Fruit fly (Drosophila melanogaster) whole organism, embryonic: ENCODE data around the gene LysD.

Source experiments
- Atf-2 ChIP-seq: fragments of 200-800 bp; sonication (Bioruptor generic); optimal IDR thresholded peaks from 2 replicates; lab custom pipeline; 2016; ENCODE audit warnings: missing biosample characterization, missing genetic modification characterization
- CG10565 ChIP-seq: fragments of 200-800 bp; sonication (Bioruptor generic); optimal IDR thresholded peaks from 3 replicates; lab custom pipeline; 2016; ENCODE audit warnings: missing biosample characterization, mild to moderate bottlenecking, missing genetic modification characterization
- CG15479 ChIP-seq: fragments of 200-800 bp; sonication (Bioruptor generic); optimal IDR thresholded peaks from 3 replicates; lab custom pipeline; 2019; ENCODE audit warnings: missing biosample characterization, mild to moderate bottlenecking, missing genetic modification characterization, moderate library complexity
- CG17802 ChIP-seq: fragments of 200-800 bp; sonication (Bioruptor generic); optimal IDR thresholded peaks from 2 replicates; lab custom pipeline; 2018; ENCODE audit warnings: missing biosample characterization, mild to moderate bottlenecking, missing genetic modification characterization, moderate library complexity
- CG18011 ChIP-seq: fragments of 200-800 bp; sonication (Bioruptor generic); optimal IDR thresholded peaks from 2 replicates; lab custom pipeline; 2017; ENCODE audit warnings: missing biosample characterization, missing genetic modification characterization, mild to moderate bottlenecking, moderate library complexity, missing genotype
- CG18619 ChIP-seq: fragments of 200-800 bp; sonication (Bioruptor generic); optimal IDR thresholded peaks from 3 replicates; lab custom pipeline; 2017; ENCODE audit warnings: missing biosample characterization, mild to moderate bottlenecking, missing genetic modification characterization
- CG31365 ChIP-seq: fragments of 200-800 bp; sonication (Bioruptor generic); optimal IDR thresholded peaks from 2 replicates; lab custom pipeline; 2018; ENCODE audit warnings: missing biosample characterization, mild to moderate bottlenecking, missing genetic modification characterization
- CG32532 ChIP-seq: fragments of 200-800 bp; sonication (Bioruptor generic); IDR thresholded peaks from 2 replicates; pipeline ENCODE4 v1.3.6; 2022; ENCODE audit warnings: missing biosample characterization, missing genetic modification characterization
- CG32772 ChIP-seq: fragments of 200-800 bp; sonication (Bioruptor generic); IDR thresholded peaks from 2 replicates; pipeline ENCODE4 v1.3.6; 2022; ENCODE audit warnings: missing biosample characterization, missing genetic modification characterization
- CG3407 ChIP-seq: fragments of 200-800 bp; sonication (Bioruptor generic); optimal IDR thresholded peaks from 2 replicates; lab custom pipeline; 2018; ENCODE audit warnings: missing biosample characterization, mild to moderate bottlenecking, missing genetic modification characterization
- CG42726 ChIP-seq: fragments of 200-800 bp; sonication (Bioruptor generic); IDR thresholded peaks from 2 replicates; pipeline ENCODE4 v1.3.6; 2022; ENCODE audit warnings: missing biosample characterization, missing genetic modification characterization; ENCODE audit not compliant: partially characterized antibody
- CG43689 ChIP-seq: fragments of 200-800 bp; sonication (Bioruptor generic); IDR thresholded peaks from 2 replicates; pipeline ENCODE4 v1.3.6; 2022; ENCODE audit warnings: missing biosample characterization, missing genetic modification characterization
- CG4730 ChIP-seq: fragments of 200-800 bp; sonication (Bioruptor generic); IDR thresholded peaks from 2 replicates; pipeline ENCODE4 v1.3.6; 2022; ENCODE audit warnings: missing biosample characterization, missing genetic modification characterization
- CG8089 ChIP-seq: fragments of 200-800 bp; sonication (Bioruptor generic); optimal IDR thresholded peaks from 3 replicates; lab custom pipeline; 2016; ENCODE audit warnings: missing biosample characterization, missing genetic modification characterization
- CG8478 ChIP-seq: fragments of >200 bp; optimal IDR thresholded peaks from 2 replicates; lab custom pipeline; 2018
- CG8765 ChIP-seq: fragments of 200-800 bp; sonication (Bioruptor generic); IDR thresholded peaks from 2 replicates; pipeline ENCODE4 v1.3.6; 2022; ENCODE audit warnings: missing biosample characterization, missing genetic modification characterization
- D ChIP-seq, 2 experiments: fragments of 200-800 bp in 1 of 2; fragments of >200 bp in 1 of 2; sonication (Bioruptor generic) in 1 of 2; optimal IDR thresholded peaks; 2 replicates in 1 of 2; 3 replicates in 1 of 2; lab custom pipeline; 2017; ENCODE audit warnings: mild to moderate bottlenecking in 1 of 2, missing biosample characterization in 1 of 2, missing genetic modification characterization in 1 of 2, missing genetic modification reagents in 1 of 2
- Dfd ChIP-seq, 2 experiments: fragments of >200 bp; optimal IDR thresholded peaks; 2 replicates each; lab custom pipeline; 2017; ENCODE audit warnings: missing biosample characterization in 2 of 2, missing genetic modification characterization in 2 of 2
- Fer1 ChIP-seq: fragments of 200-800 bp; sonication (Bioruptor generic); optimal IDR thresholded peaks from 2 replicates; lab custom pipeline; 2017; ENCODE audit warnings: missing biosample characterization, mild to moderate bottlenecking, missing genetic modification characterization
- Hey ChIP-seq: fragments of 200-800 bp; sonication (Bioruptor generic); optimal IDR thresholded peaks from 3 replicates; lab custom pipeline; 2018; ENCODE audit warnings: missing biosample characterization, mild to moderate bottlenecking, missing genetic modification characterization
- HmgZ ChIP-seq: fragments of 200-800 bp; sonication (Bioruptor generic); optimal IDR thresholded peaks from 2 replicates; lab custom pipeline; 2018; ENCODE audit warnings: missing biosample characterization, mild to moderate bottlenecking, missing genetic modification characterization
- Hmx ChIP-seq: fragments of 200-800 bp; sonication (Bioruptor generic); optimal IDR thresholded peaks from 2 replicates; lab custom pipeline; 2016; ENCODE audit warnings: missing biosample characterization, missing genetic modification characterization
- Jarid2 ChIP-seq: fragments of 200-800 bp; sonication (Bioruptor generic); optimal IDR thresholded peaks from 3 replicates; lab custom pipeline; 2017; ENCODE audit warnings: mild to moderate bottlenecking, missing biosample characterization, missing genetic modification reagents, missing genetic modification characterization
- Lhr ChIP-seq: fragments of 200-800 bp; sonication (Bioruptor generic); optimal IDR thresholded peaks from 3 replicates; lab custom pipeline; 2017; ENCODE audit warnings: mild to moderate bottlenecking, missing biosample characterization, missing genetic modification reagents, missing genetic modification characterization
- NC2β ChIP-seq: fragments of 200-800 bp; sonication (Bioruptor generic); optimal IDR thresholded peaks from 2 replicates; lab custom pipeline; 2016; ENCODE audit warnings: missing biosample characterization, missing genetic modification characterization
- NK7.1 ChIP-seq: fragments of 200-800 bp; sonication (Bioruptor generic); optimal IDR thresholded peaks from 3 replicates; lab custom pipeline; 2016; ENCODE audit warnings: missing biosample characterization, missing genetic modification characterization
- Sox102F ChIP-seq: fragments of 200-800 bp; sonication (Bioruptor generic); optimal IDR thresholded peaks from 2 replicates; lab custom pipeline; 2018; ENCODE audit warnings: missing biosample characterization, mild to moderate bottlenecking, missing genetic modification characterization, moderate library complexity
- TFAM ChIP-seq: fragments of 200-800 bp; sonication (Bioruptor generic); optimal IDR thresholded peaks from 2 replicates; lab custom pipeline; 2017; ENCODE audit warnings: missing biosample characterization, missing genetic modification characterization, inconsistent platforms
- bowl ChIP-seq: fragments of 200-800 bp; sonication (Bioruptor generic); IDR thresholded peaks from 2 replicates; pipeline ENCODE4 v1.3.6; 2022; ENCODE audit warnings: missing biosample characterization, missing genetic modification characterization
- br ChIP-seq: fragments of >200 bp; optimal IDR thresholded peaks from 2 replicates; lab custom pipeline; 2017
- ci ChIP-seq: fragments of 200-800 bp; sonication (Bioruptor generic); IDR thresholded peaks from 3 replicates; pipeline ENCODE4 v1.3.6; 2022; ENCODE audit warnings: missing biosample characterization, missing genetic modification characterization
- disco-r ChIP-seq: fragments of 200-800 bp; sonication (Bioruptor generic); optimal IDR thresholded peaks from 2 replicates; lab custom pipeline; 2016; ENCODE audit warnings: missing biosample characterization, missing genetic modification characterization
- fru ChIP-seq: fragments of >200 bp; optimal IDR thresholded peaks from 2 replicates; lab custom pipeline; 2017
- gce ChIP-seq: fragments of 200-800 bp; sonication (Bioruptor generic); IDR thresholded peaks from 3 replicates; pipeline ENCODE4 v1.3.6; 2022; ENCODE audit warnings: missing biosample characterization, missing genetic modification characterization
- gcm ChIP-seq: fragments of 200-800 bp; sonication (Bioruptor generic); optimal IDR thresholded peaks from 2 replicates; lab custom pipeline; 2019; ENCODE audit warnings: missing biosample characterization, mild to moderate bottlenecking, missing genetic modification characterization, moderate library complexity
- klu ChIP-seq: fragments of 200-800 bp; sonication (Bioruptor generic); IDR thresholded peaks from 2 replicates; pipeline ENCODE4 v1.3.6; 2022; ENCODE audit warnings: missing biosample characterization, missing genetic modification characterization
- lab ChIP-seq: fragments of 200-800 bp; sonication (Bioruptor generic); optimal IDR thresholded peaks from 3 replicates; lab custom pipeline; 2017; ENCODE audit warnings: missing biosample characterization, missing genetic modification characterization, mild to moderate bottlenecking, moderate library complexity, missing genetic modification reagents
- lilli ChIP-seq: fragments of 200-800 bp; sonication (Bioruptor generic); optimal IDR thresholded peaks from 3 replicates; lab custom pipeline; 2016; ENCODE audit warnings: missing biosample characterization, missing genetic modification characterization
- nerfin-1 ChIP-seq: fragments of 200-800 bp; sonication (Bioruptor generic); optimal IDR thresholded peaks from 3 replicates; lab custom pipeline; 2019; ENCODE audit warnings: missing biosample characterization, mild to moderate bottlenecking, missing genetic modification characterization, moderate library complexity
- peb ChIP-seq: fragments of 200-800 bp; sonication (Bioruptor generic); IDR thresholded peaks from 2 replicates; pipeline ENCODE4 v1.3.6; 2022; ENCODE audit warnings: missing biosample characterization, missing genetic modification characterization
- pfk ChIP-seq: fragments of 200-800 bp; sonication (Bioruptor generic); optimal IDR thresholded peaks from 2 replicates; lab custom pipeline; 2018; ENCODE audit warnings: missing biosample characterization, mild to moderate bottlenecking, missing genetic modification characterization, moderate library complexity
- pita ChIP-seq: fragments of 200-800 bp; sonication (Bioruptor generic); optimal IDR thresholded peaks from 2 replicates; lab custom pipeline; 2017; ENCODE audit warnings: missing biosample characterization, mild to moderate bottlenecking, missing genetic modification characterization
- pzg ChIP-seq: fragments of 200-800 bp; sonication (Bioruptor generic); optimal IDR thresholded peaks from 3 replicates; lab custom pipeline; 2018; ENCODE audit warnings: missing biosample characterization, mild to moderate bottlenecking, missing genetic modification characterization, moderate library complexity
- ro ChIP-seq: fragments of 200-800 bp; sonication (Bioruptor generic); IDR thresholded peaks from 2 replicates; pipeline ENCODE4 v1.3.6; 2022; ENCODE audit warnings: missing biosample characterization, missing genetic modification characterization
- sc ChIP-seq, 3 experiments: fragments of >200 bp in 2 of 3; fragments of 200-800 bp in 1 of 3; sonication (Bioruptor generic) in 1 of 3; optimal IDR thresholded peaks; 2 replicates in 2 of 3; 3 replicates in 1 of 3; lab custom pipeline; 2017; ENCODE audit warnings: mild to moderate bottlenecking in 1 of 3, missing biosample characterization in 1 of 3, missing genetic modification characterization in 1 of 3, missing genetic modification reagents in 1 of 3
- scrt ChIP-seq: fragments of 200-800 bp; sonication (Bioruptor generic); optimal IDR thresholded peaks from 2 replicates; lab custom pipeline; 2018; ENCODE audit warnings: missing biosample characterization, mild to moderate bottlenecking, missing genetic modification characterization, moderate library complexity
- sisA ChIP-seq: fragments of 200-800 bp; sonication (Bioruptor generic); IDR thresholded peaks from 2 replicates; pipeline ENCODE4 v1.3.6; 2022; ENCODE audit warnings: missing biosample characterization, missing genetic modification characterization
- toy ChIP-seq: fragments of 200-800 bp; sonication (Bioruptor generic); IDR thresholded peaks from 2 replicates; pipeline ENCODE4 v1.3.6; 2022; ENCODE audit warnings: missing biosample characterization, missing genetic modification characterization
- zen ChIP-seq: fragments of 200-800 bp; sonication (Bioruptor generic); optimal IDR thresholded peaks from 3 replicates; lab custom pipeline; 2018; ENCODE audit warnings: missing biosample characterization, mild to moderate bottlenecking, missing genetic modification characterization, moderate library complexity
- zf30C ChIP-seq: fragments of 200-800 bp; sonication (Bioruptor generic); optimal IDR thresholded peaks from 3 replicates; lab custom pipeline; 2018; ENCODE audit warnings: missing biosample characterization, mild to moderate bottlenecking, missing genetic modification characterization

The LysD gene

dm6 chr3L:1188936-1189659, 21.9 kb downstream of the LysD start, which contains the start of gene CG13912 (continued):
- TF ChIP-seq gcm (GFP tag; lab: Kevin White, UChicago) (no peak), NC2β (GFP tag; lab: Kevin White, UChicago) (no peak), lilli (no peak), CG8765 (GFP tag; lab: Robert Waterston, UW) (no peak), Atf-2 (GFP tag; lab: Kevin White, UChicago) (no peak), CG31365 (peak; percentile 76), pita (peak; percentile 76), gce (GFP tag; lab: Robert Waterston, UW) (no peak), TFAM (no peak), CG32772 (no peak), nerfin-1 (tag; lab: Kevin White, UChicago) (no peak), fru (lab: Kevin White, UChicago) (no peak), disco-r (GFP tag; lab: Kevin White, UChicago) (no peak), CG18619 (GFP tag; lab: Kevin White, UChicago) (no peak), Sox102F (no peak), Dfd (GFP tag; optimal IDR thresholded peaks at IDR 0.05; lab: Kevin White, UChicago) (no peak), HmgZ (tag; lab: Kevin White, UChicago) (peak; percentile 75), zen (tag; lab: Kevin White, UChicago) (no peak), CG8478 (lab: Kevin White, UChicago) (no peak), CG3407 (GFP tag; lab: Kevin White, UChicago) (no peak), Hmx (GFP tag; lab: Kevin White, UChicago) (no peak), Lhr (GFP tag; lab: Kevin White, UChicago) (peak; percentile 66), Jarid2 (GFP tag; lab: Kevin White, UChicago) (no peak), CG8089 (GFP tag; lab: Kevin White, UChicago) (no peak), lab (GFP tag; lab: Kevin White, UChicago) (peak; percentile 35), klu (GFP tag; lab: Robert Waterston, UW) (no peak), CG18011 (GFP tag; lab: Kevin White, UChicago) (no peak), NK7.1 (GFP tag; lab: Kevin White, UChicago) (no peak), Fer1 (GFP tag; lab: Kevin White, UChicago) (no peak), CG4730 (GFP tag; lab: Robert Waterston, UW) (no peak), CG10565 (GFP tag; lab: Kevin White, UChicago) (no peak), pfk (peak; percentile 6), CG15479 (GFP tag; lab: Kevin White, UChicago) (no peak), peb (no peak), sisA (GFP tag; lab: Robert Waterston, UW) (no peak), scrt (no peak), br (no peak), Hey (tag; lab: Kevin White, UChicago) (peak; percentile 25), CG42726 (GFP tag; lab: Robert Waterston, UW) (peak; percentile 76), ci (GFP tag; lab: Robert Waterston, UW) (peak; percentile 43), D (optimal IDR thresholded peaks at IDR 0.05; lab: Kevin White, UChicago) (no peak), D (GFP tag; optimal IDR thresholded peaks at IDR 0.05; lab: Kevin White, UChicago) (no peak), CG32532 (GFP tag; lab: Robert Waterston, UW) (no peak), sc (optimal IDR thresholded peaks at IDR 0.05; lab: Kevin White, UChicago) (no peak), sc (GFP tag; optimal IDR thresholded peaks at IDR 0.05; lab: Kevin White, UChicago) (no peak), bowl (0 out of 2 replicates have a peak, but pooled peaks have one; percentile 12), pzg (GFP tag; lab: Kevin White, UChicago) (peak; percentile 11), CG43689 (GFP tag; lab: Robert Waterston, UW) (no peak), ro (GFP tag; lab: Robert Waterston, UW) (no peak), toy (GFP tag; lab: Robert Waterston, UW) (no peak), CG17802 (peak; percentile 60), zf30C (GFP tag; lab: Kevin White, UChicago) (no peak)
